Worm (Caenorhabditis elegans) whole organism, midembryonic: Measurements from ENCODE around the gene ghi-1.

ENCODE experiments used
- T22C8.4 ChIP-seq: fragments of 200-800 bp; sonication (Bioruptor generic); IDR thresholded peaks from 2 replicates; pipeline ENCODE4 v1.3.6; 2022; ENCODE audit warnings: missing genetic modification characterization, missing compliant biosample characterization
- cog-1 ChIP-seq: sonication (generic microtip); optimal IDR thresholded peaks from 2 replicates; lab custom pipeline; 2016; ENCODE audit warnings: missing genetic modification characterization, missing compliant biosample characterization
- flt-1 ChIP-seq: fragments of 200-800 bp; sonication (Bioruptor generic); IDR thresholded peaks from 2 replicates; pipeline ENCODE4 v1.3.6; 2022; ENCODE audit warnings: missing genetic modification characterization, missing compliant biosample characterization
- klf-2 ChIP-seq: fragments of 200-800 bp; sonication (Bioruptor generic); conservative IDR thresholded peaks from 2 replicates; pipeline ENCODE4 v1.3.6; 2022; ENCODE audit warnings: missing genetic modification reagents, missing genetic modification characterization, missing compliant biosample characterization
- med-1 ChIP-seq: sonication (generic microtip); optimal IDR thresholded peaks from 2 replicates; lab custom pipeline; 2017; ENCODE audit warnings: missing genetic modification characterization, mild to moderate bottlenecking, missing compliant biosample characterization, antibody characterized with exemption, missing genetic modification reagents; ENCODE audit not compliant: insufficient read depth
- tab-1 ChIP-seq: fragments of 200-800 bp; sonication (Bioruptor generic); IDR thresholded peaks from 2 replicates; pipeline ENCODE4 v1.3.6; 2022; ENCODE audit warnings: missing genetic modification characterization, missing compliant biosample characterization
- ztf-23 ChIP-seq: fragments of 200-800 bp; sonication (Bioruptor generic); IDR thresholded peaks from 2 replicates; pipeline ENCODE4 v1.3.6; 2022; ENCODE audit warnings: missing genetic modification reagents, missing genetic modification characterization, missing compliant biosample characterization
- ztf-29 ChIP-seq: fragments of 200-800 bp; sonication (Bioruptor generic); IDR thresholded peaks from 2 replicates; pipeline ENCODE4 v1.3.6; 2022; ENCODE audit warnings: missing genetic modification reagents, missing genetic modification characterization, missing compliant biosample characterization

- TF ChIP-seq med-1 (GFP tag; lab: Kevin White, UChicago): no peak
- TF ChIP-seq cog-1 (tag; lab: Kevin White, UChicago): no peak
- no peak for TF ChIP-seq klf-2 (GFP tag; lab: Robert Waterston, UW)
- TF ChIP-seq T22C8.4 (GFP tag; lab: Robert Waterston, UW): no peak
- no peak for TF ChIP-seq ztf-29 (GFP tag; lab: Robert Waterston, UW)
- TF ChIP-seq flt-1 (GFP tag; lab: Robert Waterston, UW): no peak
- TF ChIP-seq ztf-23 (GFP tag; lab: Robert Waterston, UW): no peak
- no peak for TF ChIP-seq tab-1
Measured at ce11 chrII:11680220-11680619, 33.7 kb downstream of the ghi-1 start.
